Fruit fly (Drosophila melanogaster): ENCODE data around the gene CG7341.

CG7341 gene

dm6 chr3L:18093875-18094274, 18.9 kb upstream of the CG7341 start (continued):
- TF ChIP-seq pan (optimal IDR thresholded peaks at IDR 0.05), result no peak
- TF ChIP-seq pan (GFP tag; optimal IDR thresholded peaks at IDR 0.05 in 1 of 2, IDR thresholded peaks at IDR 0.05 in 1 of 2), result peak in 1 of 2 experiments; percentile 12
- TF ChIP-seq CG18011 (GFP tag; optimal IDR thresholded peaks at IDR 0.05), result no peak
- no peak for TF ChIP-seq slp2 (GFP tag; optimal IDR thresholded peaks at IDR 0.05)
- no peak for TF ChIP-seq CG1024 (GFP tag; IDR thresholded peaks at IDR 0.05)
- no peak for TF ChIP-seq dpn (GFP tag; optimal IDR thresholded peaks at IDR 0.05)
- no peak for TF ChIP-seq exex (tag; optimal IDR thresholded peaks at IDR 0.05)
- TF ChIP-seq Poxn (GFP tag; IDR thresholded peaks at IDR 0.05), result no peak
- TF ChIP-seq CG11560 (tag; IDR thresholded peaks at IDR 0.05), result no peak
- TF ChIP-seq CG8089 (GFP tag; optimal IDR thresholded peaks at IDR 0.05), result no peak
- TF ChIP-seq sisA (GFP tag; IDR thresholded peaks at IDR 0.05), result no peak
- TF ChIP-seq onecut (GFP tag; IDR thresholded peaks at IDR 0.05), result peak; percentile 81
- TF ChIP-seq wor (GFP tag; IDR thresholded peaks at IDR 0.05), result no peak
- no peak for TF ChIP-seq CG14667 (GFP tag; IDR thresholded peaks at IDR 0.05)
- no peak for TF ChIP-seq CG34224 (GFP tag; IDR thresholded peaks at IDR 0.05; ENCODE audit: partially characterized antibody)
- TF ChIP-seq CG8478 (optimal IDR thresholded peaks at IDR 0.05), result no peak
- no peak for TF ChIP-seq Dad (GFP tag; optimal IDR thresholded peaks at IDR 0.05)
- no peak for TF ChIP-seq Ptx1 (GFP tag; IDR thresholded peaks at IDR 0.05)
- TF ChIP-seq dysf (GFP tag; IDR thresholded peaks at IDR 0.05), result no peak
- no peak for TF ChIP-seq vnd (GFP tag; IDR thresholded peaks at IDR 0.05; ENCODE audit: partially characterized antibody)
- no peak for TF ChIP-seq CG15514 (GFP tag; optimal IDR thresholded peaks at IDR 0.05)
- peak; percentile 7 for TF ChIP-seq stwl (tag; optimal IDR thresholded peaks at IDR 0.05)
- no peak for TF ChIP-seq CG14050 (GFP tag; IDR thresholded peaks at IDR 0.05)
- TF ChIP-seq Tbp (GFP tag; optimal IDR thresholded peaks at IDR 0.05), result no peak
- no peak for TF ChIP-seq grn (GFP tag; optimal IDR thresholded peaks at IDR 0.05)
- TF ChIP-seq CkIIα-i1 (GFP tag; IDR thresholded peaks at IDR 0.05), result no peak
- TF ChIP-seq Chrac-16 (GFP tag; optimal IDR thresholded peaks at IDR 0.05), result no peak
- TF ChIP-seq Dfd (GFP tag; optimal IDR thresholded peaks at IDR 0.05), result no peak
- no peak for TF ChIP-seq lmd (GFP tag; IDR thresholded peaks at IDR 0.05)
- no peak for TF ChIP-seq CG7786 (GFP tag; optimal IDR thresholded peaks at IDR 0.05)
- TF ChIP-seq dmrt99B (tag; optimal IDR thresholded peaks at IDR 0.05), result peak; percentile 18
- TF ChIP-seq al (GFP tag; IDR thresholded peaks at IDR 0.05), result no peak
- no peak for TF ChIP-seq CG4424 (GFP tag; optimal IDR thresholded peaks at IDR 0.05)
- TF ChIP-seq CG10543 (GFP tag; optimal IDR thresholded peaks at IDR 0.05), result no peak
- no peak for TF ChIP-seq CG31388 (GFP tag; optimal IDR thresholded peaks at IDR 0.05)
- TF ChIP-seq seq (GFP tag; IDR thresholded peaks at IDR 0.05), result no peak
- TF ChIP-seq en (GFP tag; optimal IDR thresholded peaks at IDR 0.05), result no peak
- no peak for TF ChIP-seq CG2129 (GFP tag; IDR thresholded peaks at IDR 0.05; ENCODE audit: partially characterized antibody)
- no peak for TF ChIP-seq CG10321 (GFP tag; IDR thresholded peaks at IDR 0.05)
- no peak for TF ChIP-seq fru (optimal IDR thresholded peaks at IDR 0.05)
- TF ChIP-seq grau (tag; optimal IDR thresholded peaks at IDR 0.05), result peak; percentile 1
- TF ChIP-seq ind (GFP tag; optimal IDR thresholded peaks at IDR 0.05), result no peak
- no peak for TF ChIP-seq wdn (GFP tag; IDR thresholded peaks at IDR 0.05)
- no peak for TF ChIP-seq CG16815 (GFP tag; optimal IDR thresholded peaks at IDR 0.05)
- no peak for TF ChIP-seq Ada2b (GFP tag; IDR thresholded peaks at IDR 0.05)
- no peak for TF ChIP-seq oc (tag; optimal IDR thresholded peaks at IDR 0.05)
- TF ChIP-seq Hr78 (GFP tag; optimal IDR thresholded peaks at IDR 0.05), result no peak
- no peak for TF ChIP-seq Hr39 (optimal IDR thresholded peaks at IDR 0.05)
- no peak for TF ChIP-seq Gsc (GFP tag; IDR thresholded peaks at IDR 0.05)
- TF ChIP-seq Trl (optimal IDR thresholded peaks at IDR 0.05), result no peak
- TF ChIP-seq Trl (GFP tag; optimal IDR thresholded peaks at IDR 0.05), result no peak
- peak; percentile 18 for TF ChIP-seq CG2678 (tag; optimal IDR thresholded peaks at IDR 0.05)
- TF ChIP-seq zf30C (GFP tag; optimal IDR thresholded peaks at IDR 0.05), result no peak
- TF ChIP-seq CG15073 (GFP tag; optimal IDR thresholded peaks at IDR 0.05), result no peak

All from whole organism, embryonic.